Worm (Caenorhabditis elegans): Measurements from ENCODE around the gene F40G9.18.

DNA sequence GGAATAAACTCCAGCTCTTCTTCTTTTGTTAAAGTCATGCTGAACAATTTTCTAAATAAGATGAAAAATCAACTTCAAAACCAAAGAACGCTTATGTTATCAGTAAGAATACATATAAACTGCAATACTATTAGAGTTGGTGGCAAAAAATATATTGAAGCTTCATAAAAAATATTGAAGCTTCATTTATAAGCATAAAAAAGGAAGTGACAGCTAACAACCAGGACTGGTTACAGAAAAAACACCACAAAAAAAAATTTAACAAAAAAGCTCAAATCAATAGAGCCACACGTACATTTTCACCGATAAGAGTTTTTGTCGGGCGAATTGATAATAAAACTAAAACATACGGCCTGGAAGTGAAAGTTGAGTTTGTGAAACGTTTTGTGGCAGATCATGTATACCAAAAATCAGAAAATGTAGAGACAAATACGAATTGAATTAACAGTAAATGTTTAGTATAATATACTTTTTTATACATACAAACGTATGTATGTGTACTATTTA is 21.8 kb downstream of the F40G9.18 start, which contains the start of gene sqst-5:
- TF ChIP-seq nhr-237 (tag; optimal IDR thresholded peaks at IDR 0.05): no peak
- TF ChIP-seq ceh-82 (tag; optimal IDR thresholded peaks at IDR 0.05): no peak
- TF ChIP-seq R02D3.7 (tag; optimal IDR thresholded peaks at IDR 0.05): no peak
- TF ChIP-seq lsy-2 (tag; optimal IDR thresholded peaks at IDR 0.05): no peak
- no peak for TF ChIP-seq skn-1 (tag; optimal IDR thresholded peaks at IDR 0.05)
- TF ChIP-seq ztf-11 (tag; optimal IDR thresholded peaks at IDR 0.05): no peak
- no peak for TF ChIP-seq sma-9 (GFP tag; optimal IDR thresholded peaks at IDR 0.05)
- no peak for TF ChIP-seq sma-9 (tag; optimal IDR thresholded peaks at IDR 0.05)
- TF ChIP-seq ZK546.5 (tag; optimal IDR thresholded peaks at IDR 0.05): no peak
- TF ChIP-seq lin-39 (tag; optimal IDR thresholded peaks at IDR 0.05): no peak
- TF ChIP-seq snpc-4 (tag; optimal IDR thresholded peaks at IDR 0.05): no peak
- no peak for TF ChIP-seq nhr-12 (tag; optimal IDR thresholded peaks at IDR 0.05)
- no peak for TF ChIP-seq elt-3 (tag; optimal IDR thresholded peaks at IDR 0.05)
- TF ChIP-seq nhr-23 (tag; optimal IDR thresholded peaks at IDR 0.05): no peak
- TF ChIP-seq nhr-6 (tag; optimal IDR thresholded peaks at IDR 0.05): no peak
